Worm (Caenorhabditis elegans): Measurements from ENCODE around the gene idpp-1.

DNA sequence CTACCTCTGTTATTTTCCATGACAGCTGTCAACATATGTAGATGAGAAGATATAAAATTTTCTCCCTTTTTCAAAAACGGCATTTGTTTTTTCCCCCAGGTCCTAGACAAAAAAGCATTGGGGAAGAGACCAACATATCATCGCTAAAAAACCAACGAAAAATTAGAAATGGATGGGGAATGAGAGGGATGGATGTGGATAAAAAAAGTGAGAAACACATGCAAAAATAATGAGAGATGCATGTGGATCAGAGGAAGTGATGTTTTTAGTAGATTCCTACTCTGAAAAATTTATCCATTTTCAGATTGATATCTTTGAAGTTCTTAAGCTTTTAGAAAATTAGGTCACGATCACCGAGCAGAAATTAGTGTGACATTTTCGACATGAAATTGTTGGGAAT lies 22.0 kb downstream of the idpp-1 start:
- no peak for TF ChIP-seq ceh-82 (tag; optimal IDR thresholded peaks at IDR 0.05)
- no peak for TF ChIP-seq alr-1 (tag; optimal IDR thresholded peaks at IDR 0.05; ENCODE audit: borderline replicate concordance)
- no peak for TF ChIP-seq efl-1 (optimal IDR thresholded peaks at IDR 0.05)
- TF ChIP-seq efl-1 (GFP tag; optimal IDR thresholded peaks at IDR 0.05 in 1 of 2), result no peak
- TF ChIP-seq unc-62 (GFP tag; optimal IDR thresholded peaks at IDR 0.05), result no peak
- TF ChIP-seq egl-27 (tag; optimal IDR thresholded peaks at IDR 0.05), result no peak
- TF ChIP-seq ces-1 (GFP tag; optimal IDR thresholded peaks at IDR 0.05), result no peak

Measured in whole organism, L1 larva.